Fruit fly (Drosophila melanogaster) whole organism, larva: ENCODE measurements around the gene CG10472.

Experiments
- noc ChIP-seq: fragments of 200-800 bp; sonication (Bioruptor generic); optimal IDR thresholded peaks from 3 replicates; lab custom pipeline; 2019; ENCODE audit warnings: missing biosample characterization, mild to moderate bottlenecking, missing genetic modification characterization, moderate library complexity

The CG10472 gene

DNA sequence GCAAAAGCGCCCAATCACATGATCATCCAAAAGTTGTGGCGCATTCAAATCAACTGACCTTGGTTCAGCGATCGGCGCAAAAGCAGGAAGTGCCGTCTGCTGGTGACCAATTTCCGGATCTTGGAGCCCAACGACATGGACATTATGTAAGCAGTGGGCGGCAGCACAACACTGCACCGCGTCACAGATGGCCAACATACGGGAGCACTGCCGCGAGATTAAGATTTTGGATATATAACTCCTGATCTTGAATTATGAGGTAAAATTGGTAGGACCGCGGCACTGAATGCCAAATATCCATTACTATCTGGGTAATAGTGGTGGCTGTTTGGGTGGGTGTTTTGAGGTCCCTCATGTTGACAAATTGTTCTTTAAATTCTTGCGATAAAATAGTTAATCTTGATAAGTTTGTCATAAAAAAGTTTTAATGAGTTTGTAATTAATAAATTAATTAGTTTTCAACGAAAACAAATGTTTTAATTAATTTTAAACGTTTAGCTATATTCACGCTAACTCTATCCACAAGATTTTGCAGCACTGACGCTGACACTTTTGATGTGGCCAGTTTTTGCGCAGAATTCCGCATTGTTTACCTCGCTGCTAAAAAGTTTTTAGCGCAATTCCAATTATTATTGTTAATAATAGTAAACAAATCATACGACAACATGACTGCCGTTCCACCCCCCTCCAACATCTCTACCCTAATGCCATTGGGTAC lies 12.4 kb upstream of the CG10472 start, which contains the start of the genes CG13295 and CG6610:
TSS of gene CG13295 (minus strand) at position 271 of the 718 bp plus-strand sequence.
TSS of gene CG6610 (plus strand) at position 562 of the 718 bp plus-strand sequence.
- TF ChIP-seq noc (tag; lab: Kevin White, UChicago): peak; percentile 60

DNA sequence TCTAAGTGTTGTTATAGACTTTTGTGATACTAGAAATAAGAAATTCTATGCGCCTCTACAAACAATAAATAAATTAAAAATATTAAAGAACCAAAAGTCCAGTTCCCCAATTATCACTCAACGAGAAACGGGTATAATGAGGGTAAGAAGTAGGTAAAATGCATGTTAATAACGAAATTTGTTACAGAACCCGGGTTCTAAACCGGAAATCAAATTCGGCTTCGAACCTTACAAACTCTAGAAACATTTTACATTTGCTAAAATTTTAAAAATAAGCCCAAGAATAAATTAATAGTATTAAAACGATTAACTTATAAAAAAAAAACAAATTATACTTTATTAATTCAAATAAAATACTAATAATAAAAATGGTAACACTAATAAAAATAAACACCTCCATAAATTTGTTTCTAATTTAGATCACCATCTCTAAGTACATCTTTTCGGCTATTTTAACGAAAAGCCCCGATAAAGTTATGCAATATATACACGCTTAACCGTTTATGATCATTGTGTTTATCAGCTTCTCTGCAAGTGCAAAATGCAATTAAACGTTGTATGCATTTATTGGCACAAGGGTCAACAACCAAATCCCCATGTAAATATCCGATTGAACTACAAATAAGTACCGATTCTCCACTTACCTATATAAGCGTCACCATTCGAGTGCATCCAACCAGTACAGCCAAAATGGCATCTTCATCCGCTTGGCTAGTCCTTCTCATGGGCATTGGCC lies 8.9 kb upstream of the CG10472 start, which contains the start of gene CG6602:
TSS of gene CG6602 (plus strand) at position 686 of the 736 bp plus-strand sequence.
- TF ChIP-seq noc (tag; lab: Kevin White, UChicago): no peak

DNA sequence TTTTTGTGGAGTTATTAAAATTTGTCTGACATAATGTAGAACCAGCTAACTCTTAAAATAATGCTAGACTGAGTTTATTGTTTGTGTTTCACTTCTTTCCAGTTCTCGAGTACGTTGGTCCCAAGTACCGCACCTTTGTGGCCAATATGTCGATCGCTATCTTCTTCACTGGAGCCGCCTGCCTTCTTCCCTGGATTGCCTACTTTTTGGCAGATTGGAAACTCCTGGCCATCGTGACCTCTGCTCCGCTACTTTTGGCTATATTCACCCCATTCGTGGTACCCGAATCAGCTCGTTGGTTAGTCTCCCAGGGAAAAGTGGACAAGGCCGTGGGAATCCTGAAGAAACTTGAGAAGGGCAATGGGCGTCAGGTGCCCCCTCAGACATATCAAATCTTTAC lies 7.4 kb upstream of the CG10472 start:
- no peak for TF ChIP-seq noc (tag; lab: Kevin White, UChicago)

DNA sequence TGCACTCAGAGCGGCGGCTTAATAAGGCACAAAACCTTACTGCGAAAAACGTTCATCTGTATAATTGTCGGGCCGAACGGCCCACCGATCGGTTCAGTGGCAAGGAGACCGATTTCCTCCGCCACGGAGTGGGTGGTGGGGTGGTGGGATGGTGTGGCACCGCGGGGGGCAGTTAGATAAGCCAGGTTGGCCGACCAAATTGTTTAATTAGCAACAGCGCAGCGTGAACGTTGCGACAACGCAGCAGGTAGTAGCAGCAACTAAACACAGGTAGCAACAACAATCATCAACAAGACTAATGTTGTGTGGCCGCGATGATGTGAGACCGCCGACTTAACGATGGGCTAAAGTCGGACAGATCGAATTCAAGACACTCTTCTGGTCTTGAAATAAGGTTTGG lies 5.5 kb upstream of the CG10472 start:
- TF ChIP-seq noc (tag; lab: Kevin White, UChicago): no peak

DNA sequence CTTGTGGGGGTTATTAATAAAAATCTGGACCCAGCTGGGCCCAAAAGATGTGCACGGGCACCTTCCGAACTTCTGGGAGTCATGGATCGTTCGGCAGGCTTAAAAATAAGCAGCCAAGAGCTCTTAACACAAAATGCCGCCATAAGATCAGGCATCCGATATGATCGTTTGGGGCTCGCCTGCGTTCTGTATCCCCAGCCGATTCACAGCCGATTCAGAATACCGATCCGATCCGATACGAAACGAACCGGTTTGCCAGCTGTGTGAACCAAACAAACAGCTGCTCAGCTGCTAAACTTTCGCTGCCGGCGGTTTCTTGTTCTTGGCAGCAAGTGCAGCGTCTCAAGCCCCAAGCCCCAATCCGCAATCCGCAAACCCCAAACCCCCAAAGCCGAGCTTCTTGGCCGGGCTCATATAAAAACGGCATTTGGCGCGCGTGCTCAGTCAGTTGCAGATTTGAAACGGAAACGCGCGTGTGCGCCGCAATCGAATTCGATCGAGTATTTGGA lies 3.2 kb upstream of the CG10472 start, which contains the start of gene CG42269:
TSS of gene CG42269 (plus strand) at position 416 of the 509 bp plus-strand sequence.
- TF ChIP-seq noc (tag; lab: Kevin White, UChicago): no peak

DNA sequence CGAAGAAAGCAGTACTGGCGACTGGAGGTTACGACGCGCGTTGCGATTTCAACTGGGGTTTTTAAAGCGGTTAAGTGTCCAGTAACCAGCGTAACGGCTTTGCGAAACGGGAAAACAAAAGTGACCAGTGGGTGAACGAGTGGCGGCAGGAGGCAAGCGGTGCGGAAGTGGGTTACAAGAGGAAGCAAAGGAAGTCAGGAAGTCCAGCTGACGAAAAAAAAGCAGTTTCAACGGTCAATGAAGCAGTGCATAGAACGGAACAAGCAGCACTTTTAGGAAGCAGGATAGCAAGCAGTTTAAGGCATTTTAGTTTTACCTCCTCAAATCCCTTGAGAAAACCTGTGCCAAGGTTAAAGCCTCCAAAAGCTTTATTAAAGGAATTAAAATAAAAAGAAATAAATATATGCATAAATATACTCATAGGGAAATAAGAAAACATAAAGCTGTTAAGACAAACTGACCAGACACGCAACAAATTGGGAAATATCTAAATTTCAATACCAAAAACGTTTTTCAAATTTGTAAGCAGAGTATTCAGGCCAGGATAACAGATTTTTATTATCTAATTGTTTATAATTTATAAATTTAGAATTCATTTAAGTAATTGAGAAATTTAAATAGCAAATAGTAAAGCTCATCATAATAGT lies 3.5 kb downstream of the CG10472 start, which contains the start of gene CG6592:
TSS of gene CG6592 (plus strand) at position 597 of the 647 bp plus-strand sequence.
- no peak for TF ChIP-seq noc (tag; lab: Kevin White, UChicago)

DNA sequence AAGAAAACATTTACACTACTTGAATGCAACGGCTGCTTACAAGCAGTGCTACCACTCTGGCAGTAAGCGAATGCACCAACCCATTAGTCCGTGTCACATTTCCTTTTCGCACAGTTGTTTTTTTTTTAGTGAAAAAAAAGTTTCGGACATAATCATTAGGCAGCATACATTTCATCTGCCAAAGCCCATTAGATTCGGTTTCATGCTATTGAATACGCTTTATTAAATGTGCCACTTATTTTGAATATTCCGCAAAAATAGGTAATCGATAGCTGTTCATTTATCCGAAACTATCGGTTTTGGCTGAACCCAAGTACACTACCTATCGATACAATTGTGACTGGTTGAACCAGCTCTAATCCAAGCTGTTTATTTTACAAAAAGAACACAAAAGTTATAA lies 7.9 kb downstream of the CG10472 start, which contains the start of gene tant:
TSS of gene tant (plus strand) at position 334 of the 400 bp plus-strand sequence.
- TF ChIP-seq noc (tag; lab: Kevin White, UChicago): no peak

DNA sequence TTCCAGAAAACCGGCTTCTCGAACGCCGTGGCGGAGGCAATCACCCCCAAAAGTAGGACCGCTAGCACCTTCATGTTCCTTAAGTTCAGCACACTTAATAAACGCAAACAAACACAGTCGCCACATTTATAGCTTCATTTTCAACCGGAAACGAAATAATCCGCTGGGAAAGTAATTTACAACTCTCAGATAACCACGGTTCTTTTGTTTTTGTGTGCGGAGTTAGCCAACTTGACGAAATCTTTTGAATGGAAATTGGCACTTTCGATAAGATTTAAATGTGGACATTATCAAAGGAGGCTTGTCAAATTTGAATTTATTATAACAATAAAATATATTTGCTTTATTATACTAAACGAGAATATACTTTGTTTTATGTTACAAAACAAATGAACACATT lies 8.4 kb downstream of the CG10472 start, which contains the start of gene Jon65Ai:
TSS of gene Jon65Ai (minus strand) at position 101 of the 400 bp plus-strand sequence.
- peak; percentile 29 for TF ChIP-seq noc (tag; lab: Kevin White, UChicago)

DNA sequence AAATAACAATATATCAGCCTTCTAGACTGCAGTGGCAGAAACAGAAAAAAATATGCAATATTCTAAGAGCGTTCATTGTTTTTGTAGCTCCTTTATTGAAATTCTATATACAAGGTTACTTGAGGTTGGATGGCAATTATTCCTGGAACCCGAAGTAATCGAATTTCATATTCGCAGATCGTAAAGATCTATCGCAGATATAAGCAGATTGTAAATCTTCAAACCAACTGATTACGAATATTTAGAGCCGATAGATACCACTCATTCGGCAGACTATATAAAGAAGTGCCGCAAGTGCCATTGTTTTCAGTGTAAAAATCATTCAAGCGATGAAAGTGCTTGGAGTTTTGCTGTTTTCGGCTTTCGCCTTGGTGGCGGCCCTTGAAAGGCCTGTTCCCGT lies 10.7 kb downstream of the CG10472 start, which contains the start of gene Jon65Aii:
TSS of gene Jon65Aii (plus strand) at position 301 of the 400 bp plus-strand sequence.
- TF ChIP-seq noc (tag; lab: Kevin White, UChicago): peak; percentile 5

DNA sequence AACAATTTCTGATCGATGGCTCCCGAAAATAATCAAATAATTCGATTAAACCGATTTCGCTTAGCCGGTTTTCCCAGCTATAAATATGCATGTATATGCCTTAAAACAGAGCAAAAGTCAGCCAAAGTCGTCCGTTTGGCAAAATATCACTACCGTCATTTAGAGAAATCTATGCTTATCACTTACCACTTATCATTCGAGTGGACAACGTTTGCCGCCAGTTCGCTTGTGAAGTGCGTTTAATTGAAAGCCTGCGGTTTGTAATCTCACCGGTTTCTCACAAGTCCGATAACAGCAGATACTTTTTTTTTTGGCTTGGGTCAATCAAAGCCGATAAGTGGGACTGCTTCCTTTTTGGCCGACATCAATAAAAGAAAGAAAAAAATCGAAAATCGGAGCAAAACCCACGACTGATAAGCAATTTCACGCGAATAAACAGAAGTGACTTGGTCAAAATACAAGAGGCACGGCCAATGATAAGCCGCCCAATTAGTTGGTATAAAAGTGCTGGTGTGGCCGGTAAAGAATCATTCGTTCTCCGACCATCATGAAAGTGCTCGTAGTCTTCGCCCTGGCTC lies 12.4 kb downstream of the CG10472 start, which contains the start of gene Jon65Aiii:
TSS of gene Jon65Aiii (plus strand) at position 528 of the 578 bp plus-strand sequence.
- TF ChIP-seq noc (tag; lab: Kevin White, UChicago): peak; percentile 74

DNA sequence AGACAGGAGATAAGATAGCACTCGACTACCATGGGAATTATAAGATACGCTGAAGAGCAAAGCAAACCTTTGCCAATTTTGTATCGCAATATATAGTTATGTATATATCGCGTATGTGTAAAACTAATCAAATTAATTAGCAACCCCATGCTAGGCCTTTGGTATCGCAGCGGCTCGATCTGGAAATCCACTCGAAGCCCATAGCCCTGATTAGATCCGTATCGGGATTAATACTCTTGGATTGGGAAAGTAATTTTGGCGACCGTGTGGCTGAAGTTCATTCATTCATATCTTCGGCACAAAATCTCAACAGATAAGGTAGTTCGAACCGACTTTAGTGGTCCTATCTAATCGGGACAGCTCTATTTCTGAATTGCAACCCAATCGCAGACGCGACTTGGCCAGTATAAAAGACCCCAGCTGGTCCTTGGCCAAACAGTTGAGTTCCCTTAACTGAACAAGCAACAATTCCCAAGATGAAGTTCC lies 23.9 kb downstream of the CG10472 start, which contains the start of gene Jon65Aiv:
TSS of gene Jon65Aiv (plus strand) at position 436 of the 486 bp plus-strand sequence.
- TF ChIP-seq noc (tag; lab: Kevin White, UChicago): peak; percentile 62

DNA sequence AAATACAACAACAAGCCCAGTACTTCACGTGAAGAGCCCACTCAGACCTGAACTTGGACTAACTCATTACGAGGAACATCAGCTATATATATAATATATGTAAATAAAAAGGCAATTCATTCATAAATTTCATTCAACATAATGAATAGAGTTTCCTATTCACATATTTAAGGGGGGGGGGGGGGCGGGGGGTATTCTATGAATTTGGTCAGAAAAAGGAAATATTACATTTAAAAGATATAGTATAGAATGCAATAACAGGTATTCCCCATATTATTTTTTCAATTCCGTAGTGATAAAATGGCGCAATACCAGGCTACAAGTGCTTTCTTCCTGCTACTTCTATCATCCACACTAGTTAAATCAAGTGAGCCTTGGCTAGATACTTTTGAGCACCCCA lies 25.9 kb downstream of the CG10472 start, which contains the start of gene CG6462:
TSS of gene CG6462 (plus strand) at position 301 of the 400 bp plus-strand sequence.
- no peak for TF ChIP-seq noc (tag; lab: Kevin White, UChicago)

DNA sequence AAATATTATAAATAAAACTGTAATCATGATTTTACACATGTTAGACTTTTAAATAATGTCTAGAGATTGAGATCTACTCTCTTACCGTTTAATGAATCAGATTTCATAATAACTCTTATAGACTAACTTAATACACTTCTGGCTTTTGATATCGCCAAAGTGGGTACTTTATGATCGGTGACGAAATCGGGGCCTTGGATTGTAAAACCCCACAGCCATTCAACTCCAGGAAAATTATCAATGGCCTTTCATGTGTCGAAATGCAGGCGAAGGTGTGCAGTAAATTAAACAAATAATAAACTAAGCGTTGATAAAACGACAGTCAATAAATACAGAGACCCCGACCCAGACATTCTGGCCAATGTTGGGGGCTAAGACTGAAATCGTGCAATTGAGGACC lies 26.6 kb downstream of the CG10472 start:
- TF ChIP-seq noc (tag; lab: Kevin White, UChicago): no peak

DNA sequence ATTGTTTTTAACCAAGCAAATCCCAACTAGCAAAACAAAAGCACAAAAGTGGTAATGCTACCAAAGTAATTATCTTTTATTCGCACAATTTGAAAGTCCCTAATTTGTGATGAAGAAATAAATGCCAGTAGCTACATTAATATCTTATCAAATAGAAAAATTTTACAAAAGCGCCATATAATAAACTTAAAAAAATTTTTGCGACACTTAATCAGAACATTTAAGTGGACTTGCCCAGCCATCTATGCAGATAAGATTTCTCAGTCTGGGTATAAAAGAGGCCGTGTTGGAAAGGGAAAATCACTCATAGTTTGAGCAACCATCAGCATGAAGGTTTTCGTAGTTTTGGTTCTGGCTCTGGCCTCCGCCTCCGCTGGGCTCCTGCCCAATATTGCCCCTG lies 27.8 kb downstream of the CG10472 start, which contains the start of gene yip7:
TSS of gene yip7 (plus strand) at position 301 of the 400 bp plus-strand sequence.
- TF ChIP-seq noc (tag; lab: Kevin White, UChicago): no peak
